Worm (Caenorhabditis elegans): ENCODE data around the gene flp-23.

DNA sequence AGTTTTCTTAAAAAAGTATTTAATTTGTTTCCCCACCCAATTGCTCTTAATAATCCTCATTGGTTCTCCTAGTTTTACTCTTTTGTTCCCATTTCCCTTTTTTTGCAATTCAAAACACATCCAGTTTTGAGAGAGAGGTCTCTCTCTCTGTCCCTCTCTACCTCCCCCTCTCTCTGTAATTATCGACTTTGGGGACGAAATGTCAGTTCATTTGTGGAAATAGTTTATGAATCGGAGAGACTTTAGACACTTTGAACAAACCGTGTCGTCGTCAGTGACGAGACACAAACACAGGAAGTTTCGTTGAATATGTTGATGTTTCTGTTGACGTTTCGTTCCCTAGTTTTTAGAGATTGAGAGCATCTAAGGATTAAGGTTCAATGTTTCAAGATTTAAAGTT, 12.6 kb downstream of the flp-23 start:
- no peak for TF ChIP-seq gmeb-1 (tag; optimal IDR thresholded peaks at IDR 0.05)
- no peak for TF ChIP-seq fos-1 (tag; optimal IDR thresholded peaks at IDR 0.05)

All from whole organism, L2 larva.